Worm (Caenorhabditis elegans) whole organism, L4 larva: Measurements from ENCODE around the gene cwn-1.

Experiments
- D1046.2 ChIP-seq: fragments of 200-800 bp; sonication (Bioruptor generic); IDR thresholded peaks from 2 replicates; pipeline ENCODE4 v1.3.6; 2022; ENCODE audit warnings: missing genetic modification characterization, missing compliant biosample characterization
- F49E8.2 ChIP-seq: sonication (generic microtip); optimal IDR thresholded peaks from 2 replicates; lab custom pipeline; 2016; ENCODE audit warnings: missing compliant biosample characterization, mild to moderate bottlenecking, missing genetic modification characterization, borderline replicate concordance
- R02D3.7 ChIP-seq: fragments of 150-350 bp; sonication (generic microtip); optimal IDR thresholded peaks from 3 replicates; lab custom pipeline; 2014; ENCODE audit warnings: missing biosample characterization, missing genetic modification characterization
- Y48G9A.11 ChIP-seq: fragments of 200-800 bp; sonication (Bioruptor generic); IDR thresholded peaks from 2 replicates; pipeline ENCODE4 v1.3.6; 2022; ENCODE audit warnings: missing genetic modification reagents, missing genetic modification characterization, missing compliant biosample characterization
- Y75B8A.6 ChIP-seq: fragments of 200-800 bp; sonication (Bioruptor generic); IDR thresholded peaks from 2 replicates; pipeline ENCODE4 v1.3.6; 2022; ENCODE audit warnings: missing genetic modification reagents, missing genetic modification characterization, missing compliant biosample characterization
- aha-1 ChIP-seq: fragments of 150-350 bp; peaks from one replicate; lab custom pipeline; 2014; ENCODE audit warnings: missing biosample characterization, missing genetic modification characterization
- ceh-32 ChIP-seq: sonication (generic microtip); optimal IDR thresholded peaks from 2 replicates; lab custom pipeline; 2016; ENCODE audit warnings: mild to moderate bottlenecking, missing genetic modification characterization, missing compliant biosample characterization; ENCODE audit not compliant: poor library complexity
- ceh-82 ChIP-seq: sonication (generic microtip); optimal IDR thresholded peaks from 2 replicates; lab custom pipeline; 2017; ENCODE audit warnings: missing biosample characterization, missing genetic modification characterization
- dmd-8 ChIP-seq: fragments of 200-800 bp; sonication (Bioruptor generic); IDR thresholded peaks from 2 replicates; pipeline ENCODE4 v1.3.6; 2022; ENCODE audit warnings: missing genetic modification characterization, missing compliant biosample characterization
- dmd-9 ChIP-seq: fragments of 200-800 bp; sonication (Bioruptor generic); IDR thresholded peaks from 2 replicates; pipeline ENCODE4 v1.3.6; 2022; ENCODE audit warnings: missing genetic modification reagents, missing genetic modification characterization, missing compliant biosample characterization
- egl-27 ChIP-seq: sonication (generic microtip); optimal IDR thresholded peaks from 3 replicates; lab custom pipeline; 2017; ENCODE audit warnings: missing biosample characterization, missing genetic modification reagents, missing genetic modification characterization
- fkh-10 ChIP-seq: fragments of 150-350 bp; optimal IDR thresholded peaks from 2 replicates; lab custom pipeline; 2014; ENCODE audit warnings: missing biosample characterization, missing genetic modification reagents, missing genetic modification characterization
- fos-1 ChIP-seq: fragments of 150-350 bp; optimal IDR thresholded peaks from 2 replicates; lab custom pipeline; 2014; ENCODE audit warnings: missing biosample characterization, missing genetic modification characterization
- hif-1 ChIP-seq, 2 experiments: sonication (generic microtip); optimal IDR thresholded peaks; 2 replicates each; lab custom pipeline; 2016 to 2017; ENCODE audit warnings: missing compliant biosample characterization in 2 of 2, missing genetic modification characterization in 2 of 2, missing genetic modification reagents in 2 of 2, missing genotype in 2 of 2, mild to moderate bottlenecking in 1 of 2
- hlh-11 ChIP-seq: fragments of 200-800 bp; sonication (Bioruptor generic); optimal IDR thresholded peaks from 2 replicates; lab custom pipeline; 2018; ENCODE audit warnings: mild to moderate bottlenecking, missing genetic modification characterization, missing compliant biosample characterization
- hlh-30 ChIP-seq: sonication (generic microtip); optimal IDR thresholded peaks from 2 replicates; lab custom pipeline; 2017; ENCODE audit warnings: antibody characterized with exemption, mild to moderate bottlenecking, missing genetic modification characterization, missing compliant biosample characterization; ENCODE audit not compliant: insufficient read depth
- lin-15B ChIP-seq: fragments of 150-350 bp; sonication (generic microtip); optimal IDR thresholded peaks from 3 replicates; lab custom pipeline; 2014; ENCODE audit warnings: missing biosample characterization, missing genetic modification characterization
- lin-39 ChIP-seq: fragments of 150-350 bp; optimal IDR thresholded peaks from 2 replicates; lab custom pipeline; 2014; ENCODE audit warnings: missing biosample characterization, missing genetic modification reagents, missing genetic modification characterization
- madf-5 ChIP-seq, 2 experiments: fragments of 200-800 bp; sonication (Bioruptor generic); IDR thresholded peaks; 2 replicates each; pipeline ENCODE4 v1.3.6; 2022; ENCODE audit warnings: missing compliant biosample characterization in 2 of 2, missing genetic modification characterization in 2 of 2
- mxl-2 ChIP-seq: fragments of 200-800 bp; sonication (Bioruptor generic); conservative IDR thresholded peaks from 2 replicates; pipeline ENCODE4 v1.3.6; 2022; ENCODE audit warnings: missing genetic modification reagents, missing genetic modification characterization, missing compliant biosample characterization
- mxl-3 ChIP-seq: fragments of 200-800 bp; sonication (Bioruptor generic); optimal IDR thresholded peaks from 2 replicates; lab custom pipeline; 2018; ENCODE audit warnings: mild to moderate bottlenecking, missing genetic modification characterization, missing compliant biosample characterization
- nhr-11 ChIP-seq: fragments of 150-350 bp; optimal IDR thresholded peaks from 2 replicates; lab custom pipeline; 2014; ENCODE audit warnings: missing biosample characterization, missing genetic modification characterization
- nhr-111 ChIP-seq: fragments of 200-800 bp; sonication (Bioruptor generic); optimal IDR thresholded peaks from 2 replicates; lab custom pipeline; 2018; ENCODE audit warnings: mild to moderate bottlenecking, missing genetic modification characterization, missing compliant biosample characterization
- nhr-25 ChIP-seq: sonication (generic microtip); optimal IDR thresholded peaks from 2 replicates; lab custom pipeline; 2017; ENCODE audit warnings: missing genetic modification characterization, mild to moderate bottlenecking, missing compliant biosample characterization, antibody characterized with exemption, moderate library complexity, borderline replicate concordance; ENCODE audit not compliant: insufficient read depth
- nhr-28 ChIP-seq: fragments of 150-350 bp; optimal IDR thresholded peaks from 2 replicates; lab custom pipeline; 2014; ENCODE audit warnings: missing biosample characterization, missing genetic modification characterization
- nhr-42 ChIP-seq: fragments of 200-800 bp; sonication (Bioruptor generic); IDR thresholded peaks from 2 replicates; pipeline ENCODE4 v1.3.6; 2022; ENCODE audit warnings: missing genetic modification characterization, missing compliant biosample characterization
- pha-4 ChIP-seq, 2 experiments: fragments of 150-350 bp in 1 of 2; fragments of 200-800 bp in 1 of 2; sonication (Bioruptor generic) in 1 of 2; IDR thresholded peaks in 1 of 2; optimal IDR thresholded peaks in 1 of 2; 2 replicates each; pipeline versions ENCODE4 v1.3.6 to Lab custom; 2014 to 2022; ENCODE audit warnings: missing genetic modification characterization in 2 of 2, missing genetic modification reagents in 2 of 2, missing biosample characterization in 1 of 2, missing compliant biosample characterization in 1 of 2
- pqm-1 ChIP-seq: sonication (generic microtip); optimal IDR thresholded peaks from 2 replicates; lab custom pipeline; 2017; ENCODE audit warnings: missing biosample characterization, missing genetic modification characterization
- rbr-2 ChIP-seq: sonication (generic microtip); optimal IDR thresholded peaks from 2 replicates; lab custom pipeline; 2016; ENCODE audit warnings: missing genotype, missing genetic modification characterization, missing compliant biosample characterization
- set-16 ChIP-seq: fragments of 200-800 bp; sonication (Bioruptor generic); IDR thresholded peaks from 2 replicates; pipeline ENCODE4 v1.3.6; 2022; ENCODE audit warnings: missing genetic modification reagents, missing genetic modification characterization, missing compliant biosample characterization
- skn-1 ChIP-seq: fragments of 150-350 bp; optimal IDR thresholded peaks from 2 replicates; lab custom pipeline; 2014; ENCODE audit warnings: missing biosample characterization, missing genetic modification characterization
- snpc-4 ChIP-seq: fragments of 150-350 bp; optimal IDR thresholded peaks from 2 replicates; lab custom pipeline; 2014; ENCODE audit warnings: missing biosample characterization, missing genetic modification characterization
- unc-130 ChIP-seq: sonication (generic microtip); optimal IDR thresholded peaks from 2 replicates; lab custom pipeline; 2016; ENCODE audit warnings: missing genetic modification reagents, missing genetic modification characterization, missing compliant biosample characterization
- unc-62 ChIP-seq, 3 experiments: fragments of 150-350 bp in 1 of 3; sonication (generic microtip); optimal IDR thresholded peaks in 2 of 3; peaks in 1 of 3; 1 replicate in 1 of 3; 2 replicates in 2 of 3; lab custom pipeline; 2014 to 2017; ENCODE audit warnings: missing biosample characterization in 3 of 3, missing genetic modification characterization in 3 of 3, missing genetic modification reagents in 3 of 3, missing genotype in 1 of 3
- vab-7 ChIP-seq: fragments of 200-800 bp; sonication (Bioruptor generic); IDR thresholded peaks from 2 replicates; pipeline ENCODE4 v1.3.6; 2022; ENCODE audit warnings: missing genetic modification reagents, missing genetic modification characterization, missing compliant biosample characterization
- zfp-2 ChIP-seq: sonication (generic microtip); optimal IDR thresholded peaks from 2 replicates; lab custom pipeline; 2016; ENCODE audit warnings: mild to moderate bottlenecking, missing genetic modification characterization, missing compliant biosample characterization
- zfp-3 ChIP-seq: fragments of 200-800 bp; sonication (Bioruptor generic); conservative IDR thresholded peaks from 2 replicates; pipeline ENCODE4 v1.3.6; 2022; ENCODE audit warnings: missing genetic modification reagents, missing genetic modification characterization, missing compliant biosample characterization
- zip-11 ChIP-seq: fragments of 200-800 bp; sonication (Bioruptor generic); IDR thresholded peaks from 2 replicates; pipeline ENCODE4 v1.3.6; 2022; ENCODE audit warnings: missing genetic modification characterization, missing compliant biosample characterization
- ztf-11 ChIP-seq: fragments of 150-350 bp; optimal IDR thresholded peaks from 2 replicates; lab custom pipeline; 2014; ENCODE audit warnings: missing biosample characterization, missing genetic modification characterization

Gene cwn-1

ce11 chrII:112231-112630 lies 21.2 kb downstream of the cwn-1 start:
- no peak for TF ChIP-seq skn-1 (tag; lab: Kevin White, UChicago)
- TF ChIP-seq lin-39 (tag; lab: Kevin White, UChicago), result no peak
- no peak for TF ChIP-seq nhr-28
- TF ChIP-seq nhr-25 (tag; lab: Kevin White, UChicago), result no peak
- TF ChIP-seq nhr-111 (GFP tag; lab: Kevin White, UChicago), result no peak
- TF ChIP-seq hlh-11 (tag; lab: Kevin White, UChicago), result peak; percentile 3
- no peak for TF ChIP-seq madf-5 (GFP tag; IDR thresholded peaks at IDR 0.05; lab: Robert Waterston, UW)
- TF ChIP-seq unc-62 (GFP tag; optimal IDR thresholded peaks at IDR 0.05 in 1 of 2; lab: Kevin White, UChicago), result peak in 1 of 2 experiments; percentile 71
- TF ChIP-seq unc-62 (tag; optimal IDR thresholded peaks at IDR 0.05; lab: Kevin White, UChicago), result no peak
- no peak for TF ChIP-seq pha-4 (GFP tag; IDR thresholded peaks at IDR 0.05; lab: Robert Waterston, UW)
- no peak for TF ChIP-seq pha-4 (tag; optimal IDR thresholded peaks at IDR 0.05; lab: Kevin White, UChicago)
- TF ChIP-seq zfp-2 (tag; lab: Kevin White, UChicago), result no peak
- no peak for TF ChIP-seq fkh-10 (GFP tag; lab: Kevin White, UChicago)
- no peak for TF ChIP-seq set-16 (GFP tag; lab: Robert Waterston, UW)
- no peak for TF ChIP-seq egl-27 (tag; lab: Kevin White, UChicago)
- no peak for TF ChIP-seq unc-130 (GFP tag; lab: Kevin White, UChicago)
- peak; percentile 24 for TF ChIP-seq hlh-30 (tag; lab: Kevin White, UChicago)
- no peak for TF ChIP-seq ceh-32 (tag; lab: Kevin White, UChicago)
- TF ChIP-seq pqm-1 (tag; lab: Kevin White, UChicago), result peak; percentile 13
- no peak for TF ChIP-seq zfp-3
- no peak for TF ChIP-seq Y48G9A.11
- TF ChIP-seq nhr-11, result no peak
- peak; percentile 60 for TF ChIP-seq mxl-3 (GFP tag; lab: Kevin White, UChicago)
- no peak for TF ChIP-seq mxl-2
- no peak for TF ChIP-seq fos-1
- TF ChIP-seq zip-11 (GFP tag; lab: Robert Waterston, UW), result no peak
- no peak for TF ChIP-seq Y75B8A.6
- TF ChIP-seq F49E8.2 (tag; lab: Kevin White, UChicago), result no peak
- TF ChIP-seq D1046.2, result no peak
- TF ChIP-seq dmd-8 (GFP tag; lab: Robert Waterston, UW), result no peak
- no peak for TF ChIP-seq snpc-4 (tag; lab: Kevin White, UChicago)
- no peak for TF ChIP-seq lin-15B (tag; lab: Kevin White, UChicago)
- no peak for TF ChIP-seq ztf-11 (tag; lab: Kevin White, UChicago)
- TF ChIP-seq vab-7 (GFP tag; lab: Robert Waterston, UW), result no peak
- TF ChIP-seq nhr-42 (GFP tag; lab: Robert Waterston, UW), result no peak
- TF ChIP-seq ceh-82 (tag; lab: Kevin White, UChicago), result no peak
- no peak for TF ChIP-seq rbr-2
- no peak for TF ChIP-seq hif-1 (tag; optimal IDR thresholded peaks at IDR 0.05; lab: Kevin White, UChicago)
- TF ChIP-seq, all 104 proteins: peak for 5

DNA sequence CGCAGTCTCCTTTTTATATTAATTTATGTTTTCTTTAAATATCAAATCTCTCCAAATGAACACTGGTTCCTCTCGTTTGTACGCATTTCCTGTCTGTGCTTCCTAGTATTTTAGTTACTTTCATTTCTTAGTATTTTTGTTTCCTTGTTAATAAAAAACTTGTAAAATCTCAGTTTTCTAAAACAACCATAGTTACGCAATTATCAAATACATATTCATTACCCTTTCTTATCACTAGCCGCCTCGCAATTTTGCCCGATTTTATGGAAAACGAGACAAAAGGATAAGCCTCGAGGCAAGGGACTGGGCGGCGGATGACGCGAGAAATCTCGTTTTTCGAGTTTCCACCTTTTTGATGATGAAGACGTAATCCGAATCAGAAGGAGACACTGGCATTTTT lies 22.1 kb downstream of the cwn-1 start, which contains the start of gene C50D2.1:
Gene C50D2.1 (plus strand): TSS at position 301 of the 400 bp plus-strand sequence.
- peak; percentile 16 for TF ChIP-seq aha-1 (tag; lab: Kevin White, UChicago)
- no peak for TF ChIP-seq R02D3.7 (tag; lab: Kevin White, UChicago)
- TF ChIP-seq dmd-9, result no peak
